Fruit fly (Drosophila melanogaster) whole organism, wandering third instar larva: ENCODE measurements around the gene Gr21a.

ENCODE experiments used
- Abd-B ChIP-seq: fragments of >200 bp; optimal IDR thresholded peaks from 2 replicates; lab custom pipeline; 2017; ENCODE audit warnings: missing biosample characterization, missing genetic modification characterization
- Dfd ChIP-seq: fragments of >200 bp; optimal IDR thresholded peaks from 2 replicates; lab custom pipeline; 2017; ENCODE audit warnings: missing biosample characterization, missing genetic modification characterization
- Hr78 ChIP-seq: fragments of >200 bp; optimal IDR thresholded peaks from 2 replicates; lab custom pipeline; 2017; ENCODE audit warnings: missing biosample characterization, missing genetic modification characterization
- Myc ChIP-seq: fragments of >200 bp; optimal IDR thresholded peaks from 2 replicates; lab custom pipeline; 2017
- N ChIP-seq: fragments of >200 bp; optimal IDR thresholded peaks from 2 replicates; lab custom pipeline; 2018; ENCODE audit warnings: missing biosample characterization, missing external identifiers, missing genetic modification characterization
- br ChIP-seq: fragments of 200-800 bp; sonication (Bioruptor generic); optimal IDR thresholded peaks from 2 replicates; lab custom pipeline; 2016; ENCODE audit warnings: missing biosample characterization, missing genetic modification characterization
- h ChIP-seq: fragments of 200-800 bp; sonication (Bioruptor generic); optimal IDR thresholded peaks from 3 replicates; lab custom pipeline; 2016; ENCODE audit warnings: missing biosample characterization, mild to moderate bottlenecking, missing genetic modification characterization
- jim ChIP-seq: fragments of 175-275, 200-325 bp; sonication (Bioruptor generic); optimal IDR thresholded peaks from 2 replicates; lab custom pipeline; 2016; ENCODE audit warnings: missing biosample characterization, mild to moderate bottlenecking, missing genetic modification characterization
- pan ChIP-seq: fragments of >200 bp; optimal IDR thresholded peaks from 2 replicates; lab custom pipeline; 2017
- rgr ChIP-seq: fragments of 200-800 bp; sonication (Bioruptor generic); optimal IDR thresholded peaks from 3 replicates; lab custom pipeline; 2016; ENCODE audit warnings: missing biosample characterization, mild to moderate bottlenecking, missing genetic modification characterization
- usp ChIP-seq: fragments of >200 bp; optimal IDR thresholded peaks from 2 replicates; lab custom pipeline; 2017; ENCODE audit warnings: missing biosample characterization, missing genetic modification characterization

dm6 chr2L:817850-818249 lies 37.6 kb downstream of the Gr21a start, which contains the start of gene CG15880:
- no peak for TF ChIP-seq Abd-B (GFP tag; lab: Kevin White, UChicago)
- TF ChIP-seq br (GFP tag; lab: Kevin White, UChicago): no peak
- TF ChIP-seq usp (GFP tag; lab: Kevin White, UChicago): no peak
- TF ChIP-seq Myc (lab: Kevin White, UChicago): no peak
- no peak for TF ChIP-seq N (GFP tag; lab: Kevin White, UChicago)
- no peak for TF ChIP-seq rgr (GFP tag; lab: Kevin White, UChicago)
- no peak for TF ChIP-seq Hr78
- no peak for TF ChIP-seq pan
- no peak for TF ChIP-seq h (GFP tag; lab: Kevin White, UChicago)
- no peak for TF ChIP-seq Dfd (GFP tag; lab: Kevin White, UChicago)
- TF ChIP-seq jim (GFP tag; lab: Kevin White, UChicago): no peak
